Fruit fly (Drosophila melanogaster) whole organism: ENCODE results near the gene Piezo.

Source experiments
- CG8478 ChIP-seq: fragments of >200 bp; optimal IDR thresholded peaks from 2 replicates; lab custom pipeline; 2018; ENCODE audit warnings: inconsistent platforms
- pan ChIP-seq: fragments of >200 bp; optimal IDR thresholded peaks from 2 replicates; lab custom pipeline; 2017

dm6 chr2L:8164219-8164618, 1.3 kb downstream of the Piezo start:
- TF ChIP-seq pan (lab: Kevin White, UChicago) (no peak), CG8478 (lab: Kevin White, UChicago) (no peak)
